Worm (Caenorhabditis elegans): ENCODE results near the gene arrd-25.

arrd-25 gene

DNA sequence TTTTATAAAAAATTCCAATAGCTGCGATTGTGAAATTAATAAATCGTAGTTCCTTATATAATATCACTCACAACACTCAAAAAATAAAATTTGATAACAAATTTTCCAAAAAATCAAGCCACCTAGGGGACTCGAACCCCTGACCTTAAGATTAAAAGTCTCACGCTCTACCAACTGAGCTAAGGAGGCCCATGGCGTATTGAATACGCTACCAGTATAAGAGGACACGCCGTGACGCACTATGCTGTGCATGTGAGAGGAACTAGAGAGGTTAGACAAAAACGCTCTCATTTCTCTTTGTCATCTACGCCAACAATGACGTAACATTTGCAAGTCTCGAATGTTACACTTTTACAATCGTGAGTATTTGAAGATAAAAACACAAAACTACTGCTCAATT, 30.2 kb downstream of the arrd-25 start (continued):
- peak; percentile 70 for TF ChIP-seq gmeb-1 (tag; optimal IDR thresholded peaks at IDR 0.05)
- peak; percentile 78 for TF ChIP-seq mab-5 (tag; optimal IDR thresholded peaks at IDR 0.05)
- TF ChIP-seq nhr-237 (tag; optimal IDR thresholded peaks at IDR 0.05), result peak; percentile 36
- TF ChIP-seq nhr-129 (tag; optimal IDR thresholded peaks at IDR 0.05), result peak; percentile 99
- peak; percentile 79 for TF ChIP-seq sma-3 (GFP tag; optimal IDR thresholded peaks at IDR 0.05)
- peak; percentile 57 for TF ChIP-seq nhr-11 (tag; optimal IDR thresholded peaks at IDR 0.05)
- no peak for TF ChIP-seq aly-2 (tag; optimal IDR thresholded peaks at IDR 0.05)
- TF ChIP-seq ztf-4 (tag; optimal IDR thresholded peaks at IDR 0.05), result peak; percentile 93
- peak; percentile 80 for TF ChIP-seq snpc-4 (tag; optimal IDR thresholded peaks at IDR 0.05)
- TF ChIP-seq crh-2 (tag; optimal IDR thresholded peaks at IDR 0.05), result peak; percentile 90
- peak; percentile 83 for TF ChIP-seq nhr-6 (tag; optimal IDR thresholded peaks at IDR 0.05)
- no peak for TF ChIP-seq nhr-12 (tag; optimal IDR thresholded peaks at IDR 0.05)
- no peak for TF ChIP-seq ceh-82 (tag; optimal IDR thresholded peaks at IDR 0.05)
- TF ChIP-seq C34F6.9 (tag; optimal IDR thresholded peaks at IDR 0.05), result peak; percentile 84

DNA sequence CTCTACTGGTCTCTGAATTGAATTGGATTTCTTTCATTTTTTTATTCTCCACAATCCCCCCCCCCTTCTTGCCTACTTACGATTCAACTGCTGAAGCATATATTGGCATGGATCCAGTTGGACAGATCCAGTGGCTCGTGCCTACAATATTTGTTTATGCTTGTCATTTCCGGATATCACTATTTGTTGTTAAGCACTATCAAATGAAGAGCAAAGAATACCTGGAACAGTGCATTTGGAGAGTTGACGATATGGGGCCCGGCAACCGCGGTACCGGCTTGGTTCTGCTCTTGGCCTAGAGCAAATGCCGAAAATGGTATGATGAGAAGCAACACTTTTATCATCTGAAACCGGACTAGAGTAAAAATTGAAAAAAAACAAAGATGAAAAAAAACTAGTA, 34.0 kb downstream of the arrd-25 start, which contains the start of gene lgc-21:
Gene lgc-21 (minus strand): TSS at position 344 of the 400 bp plus-strand sequence.
- no peak for TF ChIP-seq sma-9 (GFP tag; optimal IDR thresholded peaks at IDR 0.05)
- TF ChIP-seq sma-9 (tag; optimal IDR thresholded peaks at IDR 0.05), result no peak
- TF ChIP-seq aly-2 (tag; optimal IDR thresholded peaks at IDR 0.05), result no peak
- TF ChIP-seq nhr-11 (tag; optimal IDR thresholded peaks at IDR 0.05), result no peak
- TF ChIP-seq gmeb-1 (tag; optimal IDR thresholded peaks at IDR 0.05), result no peak
- no peak for TF ChIP-seq lin-39 (tag; optimal IDR thresholded peaks at IDR 0.05)
- TF ChIP-seq nhr-129 (tag; optimal IDR thresholded peaks at IDR 0.05), result no peak
- TF ChIP-seq ZK546.5 (tag; optimal IDR thresholded peaks at IDR 0.05), result no peak
- TF ChIP-seq unc-55 (GFP tag; optimal IDR thresholded peaks at IDR 0.05), result no peak
- no peak for TF ChIP-seq ztf-11 (tag; optimal IDR thresholded peaks at IDR 0.05)
- TF ChIP-seq zag-1 (tag; optimal IDR thresholded peaks at IDR 0.05), result no peak
- no peak for TF ChIP-seq unc-39 (tag; optimal IDR thresholded peaks at IDR 0.05)
- no peak for TF ChIP-seq alr-1 (tag; optimal IDR thresholded peaks at IDR 0.05)
- TF ChIP-seq ztf-1 (GFP tag; conservative IDR thresholded peaks at IDR 0.05), result no peak
- no peak for TF ChIP-seq sem-4 (tag; optimal IDR thresholded peaks at IDR 0.05)
- no peak for TF ChIP-seq mdl-1 (tag; optimal IDR thresholded peaks at IDR 0.05)
- TF ChIP-seq skn-1 (tag; optimal IDR thresholded peaks at IDR 0.05), result no peak
- TF ChIP-seq unc-62 (GFP tag; optimal IDR thresholded peaks at IDR 0.05), result no peak

ce11 chrX:14069528-14069927, 35.9 kb downstream of the arrd-25 start:
- TF ChIP-seq sem-4 (tag; optimal IDR thresholded peaks at IDR 0.05) (peak; percentile 46), blmp-1 (tag; optimal IDR thresholded peaks at IDR 0.05; ENCODE audit: insufficient read depth) (peak; percentile 73), nhr-21 (tag; optimal IDR thresholded peaks at IDR 0.05) (no peak)

- peak; percentile 64 for TF ChIP-seq fos-1 (tag; optimal IDR thresholded peaks at IDR 0.05)
- TF ChIP-seq crh-2 (tag; optimal IDR thresholded peaks at IDR 0.05), result peak; percentile 19
- no peak for TF ChIP-seq nhr-129 (tag; optimal IDR thresholded peaks at IDR 0.05)
- no peak for TF ChIP-seq nhr-11 (tag; optimal IDR thresholded peaks at IDR 0.05)
- no peak for TF ChIP-seq aly-2 (tag; optimal IDR thresholded peaks at IDR 0.05)
- no peak for TF ChIP-seq ceh-16 (tag; optimal IDR thresholded peaks at IDR 0.05)
- no peak for TF ChIP-seq zag-1 (tag; optimal IDR thresholded peaks at IDR 0.05)
- no peak for TF ChIP-seq unc-62 (GFP tag; optimal IDR thresholded peaks at IDR 0.05)
These were observed 37.4 kb downstream of the arrd-25 start, which contains the start of gene C33G3.4 for ce11 chrX:14070950-14071349. Gene C33G3.4 (plus strand): TSS chrX:14071162.

DNA sequence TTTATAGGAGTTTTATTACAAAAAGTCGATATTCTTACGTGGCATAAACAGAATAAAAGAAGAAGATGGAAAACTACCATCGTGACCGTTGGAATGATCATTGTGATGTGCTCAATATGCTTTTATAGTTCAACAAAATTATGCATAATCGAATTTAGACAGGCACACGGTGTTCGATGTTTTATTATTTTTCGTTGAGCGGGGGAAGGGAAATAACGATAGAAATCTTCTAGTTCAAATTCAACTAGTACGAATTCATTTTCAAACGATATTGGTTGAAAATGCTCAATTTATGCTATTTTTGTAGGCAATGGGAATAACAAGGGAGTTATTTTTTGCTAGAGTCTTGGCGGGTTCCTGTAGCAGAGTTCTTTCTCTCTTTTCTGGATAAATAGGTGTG, 45.0 kb downstream of the arrd-25 start, which contains the start of gene C33G3.5:
Gene C33G3.5 (minus strand): TSS at position 101 of the 400 bp plus-strand sequence.
- TF ChIP-seq lin-11 (tag; optimal IDR thresholded peaks at IDR 0.05) (no peak), dmd-4 (tag; optimal IDR thresholded peaks at IDR 0.05) (no peak), lin-39 (tag; optimal IDR thresholded peaks at IDR 0.05) (no peak), gmeb-1 (tag; optimal IDR thresholded peaks at IDR 0.05) (no peak), nhr-23 (tag; optimal IDR thresholded peaks at IDR 0.05) (no peak), ceh-16 (tag; optimal IDR thresholded peaks at IDR 0.05) (no peak)

All from whole organism, L2 larva.